Worm (Caenorhabditis elegans) whole organism, mixed stage, embryonic: ENCODE results near the gene hst-3.1.

ENCODE experiments used
- M03D4.4 ChIP-seq: sonication (generic microtip); optimal IDR thresholded peaks from 2 replicates; lab custom pipeline; 2017; ENCODE audit warnings: mild to moderate bottlenecking, missing genetic modification characterization, missing compliant biosample characterization
- bed-3 ChIP-seq: fragments of 200-800 bp; sonication (Bioruptor generic); optimal IDR thresholded peaks from 3 replicates; lab custom pipeline; 2018; ENCODE audit warnings: mild to moderate bottlenecking, missing genetic modification characterization, moderate library complexity, missing compliant biosample characterization
- ceh-39 ChIP-seq: fragments of 150-350 bp; optimal IDR thresholded peaks from 2 replicates; lab custom pipeline; 2014; ENCODE audit warnings: missing biosample characterization, missing genetic modification characterization
- ceh-43 ChIP-seq: fragments of 200-800 bp; sonication (Bioruptor generic); optimal IDR thresholded peaks from 2 replicates; lab custom pipeline; 2018; ENCODE audit warnings: mild to moderate bottlenecking, missing genetic modification characterization, moderate library complexity, missing compliant biosample characterization
- ceh-83 ChIP-seq: fragments of 200-800 bp; sonication (Bioruptor generic); optimal IDR thresholded peaks from 2 replicates; lab custom pipeline; 2018; ENCODE audit warnings: mild to moderate bottlenecking, missing genetic modification characterization, missing compliant biosample characterization
- ces-1 ChIP-seq: fragments of 150-350 bp; optimal IDR thresholded peaks from 2 replicates; lab custom pipeline; 2014; ENCODE audit warnings: missing biosample characterization, missing genetic modification reagents, missing genetic modification characterization
- cnd-1 ChIP-seq: fragments of 200-800 bp; sonication (Bioruptor generic); optimal IDR thresholded peaks from 2 replicates; lab custom pipeline; 2018; ENCODE audit warnings: mild to moderate bottlenecking, missing genetic modification characterization, missing compliant biosample characterization
- elt-1 ChIP-seq: sonication (generic microtip); optimal IDR thresholded peaks from 2 replicates; lab custom pipeline; 2017; ENCODE audit warnings: missing genetic modification characterization, mild to moderate bottlenecking, missing compliant biosample characterization, antibody characterized with exemption, moderate library complexity, borderline replicate concordance; ENCODE audit not compliant: insufficient read depth
- elt-3 ChIP-seq: fragments of 150-350 bp; optimal IDR thresholded peaks from 2 replicates; lab custom pipeline; 2014; ENCODE audit warnings: missing biosample characterization, missing genetic modification characterization
- flh-1 ChIP-seq: fragments of 200-800 bp; sonication (Bioruptor generic); optimal IDR thresholded peaks from 2 replicates; lab custom pipeline; 2018; ENCODE audit warnings: mild to moderate bottlenecking, missing genetic modification characterization, moderate library complexity, missing compliant biosample characterization
- ham-2 ChIP-seq: fragments of 200-800 bp; sonication (Bioruptor generic); optimal IDR thresholded peaks from 2 replicates; lab custom pipeline; 2018; ENCODE audit warnings: mild to moderate bottlenecking, missing genetic modification characterization, missing compliant biosample characterization
- hlh-1 ChIP-seq: fragments of 150-350 bp; optimal IDR thresholded peaks from 2 replicates; lab custom pipeline; 2014; ENCODE audit warnings: missing biosample characterization, missing genetic modification reagents, missing genetic modification characterization
- lin-13 ChIP-seq: fragments of 150-350 bp; optimal IDR thresholded peaks from 2 replicates; lab custom pipeline; 2014; ENCODE audit warnings: missing biosample characterization, missing genetic modification characterization
- lin-32 ChIP-seq: fragments of 200-800 bp; sonication (Bioruptor generic); optimal IDR thresholded peaks from 2 replicates; lab custom pipeline; 2018; ENCODE audit warnings: mild to moderate bottlenecking, missing genetic modification characterization, missing compliant biosample characterization
- lsy-2 ChIP-seq: fragments of 150-350 bp; optimal IDR thresholded peaks from 2 replicates; lab custom pipeline; 2014; ENCODE audit warnings: missing biosample characterization, missing genetic modification characterization
- mab-5 ChIP-seq: fragments of 150-350 bp; optimal IDR thresholded peaks from 2 replicates; lab custom pipeline; 2014; ENCODE audit warnings: missing biosample characterization, missing genetic modification characterization
- mep-1 ChIP-seq: fragments of 150-350 bp; optimal IDR thresholded peaks from 2 replicates; lab custom pipeline; 2017; ENCODE audit warnings: missing biosample characterization, missing genetic modification reagents, missing genetic modification characterization, inconsistent platforms
- mls-2 ChIP-seq: sonication (generic microtip); optimal IDR thresholded peaks from 2 replicates; lab custom pipeline; 2016; ENCODE audit warnings: mild to moderate bottlenecking, missing genetic modification characterization, moderate library complexity, missing compliant biosample characterization
- nhr-12 ChIP-seq: fragments of 150-350 bp; optimal IDR thresholded peaks from 2 replicates; lab custom pipeline; 2014; ENCODE audit warnings: missing biosample characterization, missing genetic modification characterization
- nhr-2 ChIP-seq: fragments of 150-350 bp; optimal IDR thresholded peaks from 2 replicates; lab custom pipeline; 2014; ENCODE audit warnings: missing biosample characterization, missing genetic modification characterization
- nhr-28 ChIP-seq: fragments of 150-350 bp; optimal IDR thresholded peaks from 2 replicates; lab custom pipeline; 2014; ENCODE audit warnings: missing biosample characterization, missing genetic modification characterization
- nhr-76 ChIP-seq: sonication (generic microtip); optimal IDR thresholded peaks from 2 replicates; lab custom pipeline; 2017; ENCODE audit warnings: missing biosample characterization, missing genetic modification characterization
- pha-4 ChIP-seq: fragments of 150-350 bp; optimal IDR thresholded peaks from 2 replicates; lab custom pipeline; 2018; ENCODE audit warnings: missing biosample characterization, missing genetic modification reagents, missing genetic modification characterization
- sem-2 ChIP-seq: fragments of 200-800 bp; sonication (Bioruptor generic); optimal IDR thresholded peaks from 2 replicates; lab custom pipeline; 2018; ENCODE audit warnings: mild to moderate bottlenecking, missing genetic modification characterization, missing compliant biosample characterization
- snpc-4 ChIP-seq: fragments of 150-350 bp; optimal IDR thresholded peaks from 2 replicates; lab custom pipeline; 2014; ENCODE audit warnings: missing biosample characterization, missing genetic modification characterization
- sptf-1 ChIP-seq: sonication (generic microtip); optimal IDR thresholded peaks from 2 replicates; lab custom pipeline; 2017; ENCODE audit warnings: mild to moderate bottlenecking, missing genetic modification characterization, moderate library complexity, missing compliant biosample characterization
- tbx-8 ChIP-seq: fragments of 200-800 bp; sonication (Bioruptor generic); optimal IDR thresholded peaks from 2 replicates; lab custom pipeline; 2018; ENCODE audit warnings: mild to moderate bottlenecking, missing genetic modification characterization, moderate library complexity, missing compliant biosample characterization
- unc-39 ChIP-seq: fragments of 150-350 bp; optimal IDR thresholded peaks from 2 replicates; lab custom pipeline; 2014; ENCODE audit warnings: missing biosample characterization, missing genetic modification characterization
- unc-62 ChIP-seq: fragments of 150-350 bp; optimal IDR thresholded peaks from 2 replicates; lab custom pipeline; 2014; ENCODE audit warnings: missing biosample characterization, missing genetic modification reagents, missing genetic modification characterization
- zip-8 ChIP-seq: fragments of 150-350 bp; optimal IDR thresholded peaks from 2 replicates; lab custom pipeline; 2014; ENCODE audit warnings: missing biosample characterization, missing genetic modification characterization
- ztf-11 ChIP-seq: fragments of 150-350 bp; optimal IDR thresholded peaks from 2 replicates; lab custom pipeline; 2014; ENCODE audit warnings: missing biosample characterization, missing genetic modification characterization

Gene hst-3.1

ce11 chrII:6136712-6137111 is 32.3 kb downstream of the hst-3.1 start (continued):
- no peak for TF ChIP-seq ces-1 (GFP tag; lab: Kevin White, UChicago)
- no peak for TF ChIP-seq nhr-2 (tag; lab: Kevin White, UChicago)
- TF ChIP-seq, all 35 proteins: peak for 3

- TF ChIP-seq bed-3, result no peak
- TF ChIP-seq elt-1, result no peak
- no peak for TF ChIP-seq ztf-11 (tag; lab: Kevin White, UChicago)
- TF ChIP-seq mls-2 (tag; lab: Kevin White, UChicago), result no peak
- no peak for TF ChIP-seq snpc-4 (tag; lab: Kevin White, UChicago)
- no peak for TF ChIP-seq mab-5 (tag; lab: Kevin White, UChicago)
- TF ChIP-seq nhr-12, result no peak
- TF ChIP-seq sptf-1, result no peak
- TF ChIP-seq nhr-28, result no peak
- no peak for TF ChIP-seq lin-32
- TF ChIP-seq, all 35 proteins: peak for 0
Observed at ce11 chrII:6135530-6135929, 33.5 kb downstream of the hst-3.1 start.

- TF ChIP-seq M03D4.4, result no peak
- no peak for TF ChIP-seq zip-8
- TF ChIP-seq nhr-12, result no peak
- no peak for TF ChIP-seq lin-13 (tag; lab: Kevin White, UChicago)
- TF ChIP-seq cnd-1 (tag; lab: Kevin White, UChicago), result no peak
- no peak for TF ChIP-seq snpc-4 (tag; lab: Kevin White, UChicago)
- TF ChIP-seq ceh-39, result no peak
- TF ChIP-seq unc-39 (tag; lab: Kevin White, UChicago), result no peak
- TF ChIP-seq tbx-8 (GFP tag; lab: Kevin White, UChicago), result no peak
- no peak for TF ChIP-seq mep-1 (tag; lab: Kevin White, UChicago)
- TF ChIP-seq mls-2 (tag; lab: Kevin White, UChicago), result no peak
- TF ChIP-seq flh-1 (GFP tag; lab: Kevin White, UChicago), result no peak
Observed at ce11 chrII:6132595-6132994, 36.5 kb downstream of the hst-3.1 start, which contains the start of gene abts-3. abts-3 (plus strand) TSS chrII:6132895.

- TF ChIP-seq M03D4.4, result no peak
- TF ChIP-seq lsy-2 (tag; lab: Kevin White, UChicago), result no peak
- TF ChIP-seq elt-3, result no peak
- no peak for TF ChIP-seq zip-8
- TF ChIP-seq cnd-1 (tag; lab: Kevin White, UChicago), result no peak
- no peak for TF ChIP-seq nhr-28
- no peak for TF ChIP-seq snpc-4 (tag; lab: Kevin White, UChicago)
- no peak for TF ChIP-seq mab-5 (tag; lab: Kevin White, UChicago)
- no peak for TF ChIP-seq ces-1 (GFP tag; lab: Kevin White, UChicago)
- no peak for TF ChIP-seq nhr-12
- no peak for TF ChIP-seq ceh-43 (GFP tag; lab: Kevin White, UChicago)
- TF ChIP-seq, all 35 proteins: peak for 0
Observed at ce11 chrII:6125259-6125658, 43.8 kb downstream of the hst-3.1 start, which contains the start of gene rars-2. rars-2 (plus strand) TSS chrII:6125559.

- no peak for TF ChIP-seq cnd-1 (tag; lab: Kevin White, UChicago)
- TF ChIP-seq lin-13 (tag; lab: Kevin White, UChicago), result no peak
- TF ChIP-seq ztf-11 (tag; lab: Kevin White, UChicago), result no peak
- TF ChIP-seq unc-62 (GFP tag; lab: Kevin White, UChicago), result no peak
- no peak for TF ChIP-seq nhr-28
- TF ChIP-seq sem-2 (GFP tag; lab: Kevin White, UChicago), result no peak
- TF ChIP-seq hlh-1 (tag; lab: Kevin White, UChicago), result no peak
- TF ChIP-seq nhr-76 (tag; lab: Kevin White, UChicago), result no peak
- TF ChIP-seq pha-4 (tag; lab: Kevin White, UChicago), result no peak
- TF ChIP-seq tbx-8 (GFP tag; lab: Kevin White, UChicago), result no peak
- TF ChIP-seq ceh-83, result no peak
- no peak for TF ChIP-seq elt-3
- TF ChIP-seq lsy-2 (tag; lab: Kevin White, UChicago), result no peak
- no peak for TF ChIP-seq nhr-12
- no peak for TF ChIP-seq flh-1 (GFP tag; lab: Kevin White, UChicago)
- TF ChIP-seq ham-2 (GFP tag; lab: Kevin White, UChicago), result no peak
- no peak for TF ChIP-seq mls-2 (tag; lab: Kevin White, UChicago)
Observed at ce11 chrII:6123513-6123912, 45.5 kb downstream of the hst-3.1 start, which contains the start of gene C29H12.2. C29H12.2 (plus strand) TSS chrII:6123809.
